Fruit fly (Drosophila melanogaster) whole organism, embryonic: ENCODE measurements around the gene Sytbeta.

ENCODE experiments used
- Atf-2 ChIP-seq: fragments of 200-800 bp; sonication (Bioruptor generic); optimal IDR thresholded peaks from 2 replicates; lab custom pipeline; 2016; ENCODE audit warnings: missing biosample characterization, missing genetic modification characterization
- CG10147 ChIP-seq: fragments of 200-800 bp; sonication (Bioruptor generic); optimal IDR thresholded peaks from 2 replicates; lab custom pipeline; 2019; ENCODE audit warnings: missing biosample characterization, mild to moderate bottlenecking, missing genetic modification characterization, moderate library complexity
- CG12104 ChIP-seq: fragments of 200-800 bp; sonication (Bioruptor generic); optimal IDR thresholded peaks from 3 replicates; lab custom pipeline; 2016; ENCODE audit warnings: missing biosample characterization, missing genetic modification characterization
- CG13894 ChIP-seq: fragments of 200-800 bp; sonication (Bioruptor generic); optimal IDR thresholded peaks from 3 replicates; lab custom pipeline; 2018; ENCODE audit warnings: missing biosample characterization, mild to moderate bottlenecking, missing genetic modification characterization, moderate library complexity
- CG14667 ChIP-seq: fragments of 200-800 bp; sonication (Bioruptor generic); IDR thresholded peaks from 2 replicates; pipeline ENCODE4 v1.3.6; 2022; ENCODE audit warnings: missing biosample characterization, missing genetic modification characterization
- CG17186 ChIP-seq: fragments of 200-800 bp; sonication (Bioruptor generic); optimal IDR thresholded peaks from 3 replicates; lab custom pipeline; 2017; ENCODE audit warnings: missing biosample characterization, missing genetic modification reagents, missing genetic modification characterization
- CG30431 ChIP-seq: fragments of 200-800 bp; sonication (Bioruptor generic); optimal IDR thresholded peaks from 2 replicates; lab custom pipeline; 2017; ENCODE audit warnings: missing biosample characterization, missing genetic modification characterization
- CG33557 ChIP-seq: fragments of 200-800 bp; sonication (Bioruptor generic); optimal IDR thresholded peaks from 2 replicates; lab custom pipeline; 2019; ENCODE audit warnings: missing biosample characterization, mild to moderate bottlenecking, missing genetic modification characterization, moderate library complexity
- CG4282 ChIP-seq: fragments of 200-800 bp; sonication (Bioruptor generic); optimal IDR thresholded peaks from 2 replicates; lab custom pipeline; 2016; ENCODE audit warnings: missing biosample characterization, missing genetic modification characterization
- CG4424 ChIP-seq: fragments of 200-800 bp; sonication (Bioruptor generic); optimal IDR thresholded peaks from 3 replicates; lab custom pipeline; 2016; ENCODE audit warnings: missing biosample characterization, missing genetic modification characterization
- CG5180 ChIP-seq: fragments of 200-800 bp; sonication (Bioruptor generic); optimal IDR thresholded peaks from 3 replicates; lab custom pipeline; 2017; ENCODE audit warnings: missing biosample characterization, missing genetic modification characterization, mild to moderate bottlenecking, moderate library complexity, missing genetic modification reagents
- CG6175 ChIP-seq: fragments of 200-800 bp; sonication (Bioruptor generic); IDR thresholded peaks from 3 replicates; pipeline ENCODE4 v1.3.6; 2022; ENCODE audit warnings: missing biosample characterization, missing genetic modification characterization
- CG6683 ChIP-seq: fragments of 200-800 bp; sonication (Bioruptor generic); optimal IDR thresholded peaks from 2 replicates; lab custom pipeline; 2017; ENCODE audit warnings: missing biosample characterization, mild to moderate bottlenecking, missing genetic modification characterization, missing genetic modification reagents
- CG6765 ChIP-seq: fragments of 200-800 bp; sonication (Bioruptor generic); optimal IDR thresholded peaks from 3 replicates; lab custom pipeline; 2017; ENCODE audit warnings: missing biosample characterization, mild to moderate bottlenecking, missing genetic modification characterization
- CG7357 ChIP-seq: fragments of 200-800 bp; sonication (Bioruptor generic); IDR thresholded peaks from 3 replicates; pipeline ENCODE4 v1.3.6; 2022; ENCODE audit warnings: missing biosample characterization, missing genetic modification characterization
- CG7928 ChIP-seq: fragments of 200-800 bp; sonication (Bioruptor generic); optimal IDR thresholded peaks from 2 replicates; lab custom pipeline; 2017; ENCODE audit warnings: missing biosample characterization, mild to moderate bottlenecking, missing genetic modification characterization
- CG7963 ChIP-seq: fragments of 200-800 bp; sonication (Bioruptor generic); IDR thresholded peaks from 3 replicates; pipeline ENCODE4 v1.3.6; 2022; ENCODE audit warnings: missing biosample characterization, missing genetic modification characterization; ENCODE audit not compliant: partially characterized antibody
- CG8290 ChIP-seq, 3 experiments: fragments of 200-800 bp; sonication (Bioruptor generic); optimal IDR thresholded peaks; 2 replicates each; lab custom pipeline; 2016 to 2019; ENCODE audit warnings: missing biosample characterization in 3 of 3, missing genetic modification characterization in 3 of 3, mild to moderate bottlenecking in 2 of 3, moderate library complexity in 1 of 3
- CG8478 ChIP-seq: fragments of >200 bp; optimal IDR thresholded peaks from 2 replicates; lab custom pipeline; 2018
- CG9609 ChIP-seq: fragments of 200-800 bp; sonication (Bioruptor generic); optimal IDR thresholded peaks from 3 replicates; lab custom pipeline; 2016; ENCODE audit warnings: missing biosample characterization, missing genetic modification characterization
- CrebB ChIP-seq: fragments of 200-800 bp; sonication (Bioruptor generic); optimal IDR thresholded peaks from 3 replicates; lab custom pipeline; 2018; ENCODE audit warnings: missing biosample characterization, mild to moderate bottlenecking, missing genetic modification characterization
- Drgx ChIP-seq: fragments of 200-800 bp; sonication (Bioruptor generic); IDR thresholded peaks from 2 replicates; pipeline ENCODE4 v1.3.6; 2022; ENCODE audit warnings: missing biosample characterization, missing genetic modification characterization
- Ets65A ChIP-seq: fragments of 200-800 bp; sonication (Bioruptor generic); peaks from one replicate; lab custom pipeline; 2016; ENCODE audit warnings: missing biosample characterization, missing genetic modification characterization
- Fer2 ChIP-seq: fragments of 200-800 bp; sonication (Bioruptor generic); optimal IDR thresholded peaks from 2 replicates; lab custom pipeline; 2018; ENCODE audit warnings: missing biosample characterization, mild to moderate bottlenecking, missing genetic modification characterization, moderate library complexity
- HLH3B ChIP-seq: fragments of 200-800 bp; sonication (Bioruptor generic); IDR thresholded peaks from 2 replicates; pipeline ENCODE4 v1.3.6; 2022; ENCODE audit warnings: missing biosample characterization, missing genetic modification characterization
- Lhr ChIP-seq: fragments of 200-800 bp; sonication (Bioruptor generic); optimal IDR thresholded peaks from 3 replicates; lab custom pipeline; 2017; ENCODE audit warnings: mild to moderate bottlenecking, missing biosample characterization, missing genetic modification reagents, missing genetic modification characterization
- Meics ChIP-seq: fragments of 200-800 bp; sonication (Bioruptor generic); optimal IDR thresholded peaks from 2 replicates; lab custom pipeline; 2017; ENCODE audit warnings: missing biosample characterization, mild to moderate bottlenecking, missing genetic modification characterization
- Optix ChIP-seq: fragments of 200-800 bp; sonication (Bioruptor generic); IDR thresholded peaks from 3 replicates; pipeline ENCODE4 v1.3.6; 2022; ENCODE audit warnings: missing biosample characterization, missing genetic modification characterization
- Ravus ChIP-seq: fragments of 200-800 bp; sonication (Bioruptor generic); IDR thresholded peaks from 2 replicates; pipeline ENCODE4 v1.3.6; 2022; ENCODE audit warnings: missing biosample characterization, missing genetic modification characterization
- Taf1 ChIP-seq: fragments of 200-800 bp; sonication (Bioruptor generic); IDR thresholded peaks from 2 replicates; pipeline ENCODE4 v1.3.6; 2022; ENCODE audit warnings: missing biosample characterization, missing genetic modification characterization
- ash1 ChIP-seq: fragments of 200-800 bp; sonication (Bioruptor generic); optimal IDR thresholded peaks from 2 replicates; lab custom pipeline; 2018; ENCODE audit warnings: missing biosample characterization, mild to moderate bottlenecking, missing genetic modification characterization
- cas ChIP-seq: fragments of 200-800 bp; sonication (Bioruptor generic); IDR thresholded peaks from 2 replicates; pipeline ENCODE4 v1.3.6; 2022; ENCODE audit warnings: missing biosample characterization, missing genetic modification characterization
- eyg ChIP-seq: fragments of 200-800 bp; sonication (Bioruptor generic); optimal IDR thresholded peaks from 3 replicates; lab custom pipeline; 2016; ENCODE audit warnings: missing biosample characterization, missing genetic modification characterization
- ftz-f1 ChIP-seq: fragments of 200-800 bp; sonication (Bioruptor generic); optimal IDR thresholded peaks from 2 replicates; lab custom pipeline; 2016; ENCODE audit warnings: missing biosample characterization, missing genetic modification characterization
- her ChIP-seq: fragments of 200-800 bp; sonication (Bioruptor generic); optimal IDR thresholded peaks from 2 replicates; lab custom pipeline; 2016; ENCODE audit warnings: missing biosample characterization, missing genetic modification characterization
- inv ChIP-seq: fragments of 200-800 bp; sonication (Bioruptor generic); IDR thresholded peaks from 2 replicates; pipeline ENCODE4 v1.3.6; 2022; ENCODE audit warnings: missing biosample characterization, missing genetic modification characterization; ENCODE audit not compliant: partially characterized antibody
- jumu ChIP-seq: fragments of 200-800 bp; sonication (Bioruptor generic); optimal IDR thresholded peaks from 3 replicates; lab custom pipeline; 2016; ENCODE audit warnings: missing biosample characterization, missing genetic modification characterization
- otp ChIP-seq: fragments of 200-800 bp; sonication (Bioruptor generic); IDR thresholded peaks from 3 replicates; pipeline ENCODE4, ENCODE4 v1.3.6; 2022; ENCODE audit warnings: missing biosample characterization, missing genetic modification characterization
- pnt ChIP-seq: fragments of 200-800 bp; sonication (Bioruptor generic); optimal IDR thresholded peaks from 3 replicates; lab custom pipeline; 2016; ENCODE audit warnings: missing biosample characterization, missing genetic modification characterization
- pzg ChIP-seq: fragments of 200-800 bp; sonication (Bioruptor generic); optimal IDR thresholded peaks from 3 replicates; lab custom pipeline; 2018; ENCODE audit warnings: missing biosample characterization, mild to moderate bottlenecking, missing genetic modification characterization, moderate library complexity
- sc ChIP-seq, 3 experiments: fragments of >200 bp in 2 of 3; fragments of 200-800 bp in 1 of 3; sonication (Bioruptor generic) in 1 of 3; optimal IDR thresholded peaks; 2 replicates in 2 of 3; 3 replicates in 1 of 3; lab custom pipeline; 2017; ENCODE audit warnings: mild to moderate bottlenecking in 1 of 3, missing biosample characterization in 1 of 3, missing genetic modification characterization in 1 of 3, missing genetic modification reagents in 1 of 3
- schlank ChIP-seq: fragments of 200-800 bp; sonication (Bioruptor generic); optimal IDR thresholded peaks from 2 replicates; lab custom pipeline; 2018; ENCODE audit warnings: missing biosample characterization, mild to moderate bottlenecking, missing genetic modification characterization
- shn ChIP-seq: fragments of 200-800 bp; sonication (Bioruptor generic); optimal IDR thresholded peaks from 3 replicates; lab custom pipeline; 2016; ENCODE audit warnings: missing biosample characterization, missing genetic modification characterization
- slbo ChIP-seq: fragments of 200-800 bp; sonication (Bioruptor generic); IDR thresholded peaks from 2 replicates; pipeline ENCODE4 v1.3.6; 2022; ENCODE audit warnings: missing biosample characterization, missing genetic modification characterization
- stc ChIP-seq: fragments of 200-800 bp; sonication (Bioruptor generic); IDR thresholded peaks from 2 replicates; pipeline ENCODE4 v1.3.6; 2022; ENCODE audit warnings: missing biosample characterization, missing genetic modification characterization
- tgo ChIP-seq: fragments of 200-800 bp; sonication (Bioruptor generic); IDR thresholded peaks from 3 replicates; pipeline ENCODE4 v1.3.6; 2022; ENCODE audit warnings: missing biosample characterization, missing genetic modification characterization
- tll ChIP-seq, 2 experiments: fragments of 200-800 bp in 1 of 2; fragments of >200 bp in 1 of 2; sonication (Bioruptor generic) in 1 of 2; optimal IDR thresholded peaks; 2 replicates each; lab custom pipeline; 2017 to 2019; ENCODE audit warnings: missing biosample characterization in 2 of 2, missing genetic modification characterization in 2 of 2, mild to moderate bottlenecking in 1 of 2, moderate library complexity in 1 of 2
- yki ChIP-seq: fragments of >200 bp; optimal IDR thresholded peaks from 3 replicates; lab custom pipeline; 2018

Gene Sytbeta

DNA sequence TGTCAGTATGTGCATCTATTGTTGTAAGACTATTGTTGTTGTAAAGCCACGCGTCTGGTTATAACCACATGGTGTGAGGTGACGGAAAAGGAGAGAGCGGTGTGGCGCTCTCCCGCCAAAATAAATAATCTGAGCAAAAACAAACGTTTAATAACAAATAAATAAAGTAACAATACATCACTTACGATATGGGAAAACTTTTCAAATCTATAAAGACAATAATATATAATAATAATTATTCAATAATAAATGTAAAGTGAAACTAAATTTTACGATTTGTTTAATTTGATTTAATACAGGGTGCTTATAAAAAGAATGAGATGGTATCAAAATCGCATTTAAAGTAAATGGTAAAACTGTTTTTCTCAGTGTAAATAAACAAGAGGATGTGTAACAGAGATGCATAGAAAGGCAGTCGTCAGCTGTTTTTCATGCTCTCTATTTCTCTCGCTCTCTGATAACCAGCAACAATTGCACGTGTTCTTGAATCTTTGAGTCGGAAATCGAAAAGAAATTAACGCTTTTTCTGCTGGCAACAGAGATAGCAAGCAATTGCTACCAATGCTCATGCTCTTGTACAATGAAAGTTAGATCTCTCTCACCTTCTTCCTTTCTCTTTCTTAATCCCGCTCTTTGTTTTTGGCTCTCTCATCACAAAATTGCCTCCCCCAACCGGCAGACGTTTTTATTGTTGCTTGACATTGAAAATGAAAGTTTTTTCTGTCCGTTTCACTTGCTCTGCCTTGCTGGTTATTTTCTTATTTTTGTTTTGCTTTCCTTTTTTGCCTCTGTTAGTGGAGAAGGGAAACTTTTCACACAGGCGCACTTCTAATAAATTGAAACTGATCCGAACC is 34.1 kb upstream of the Sytbeta start (continued):
- TF ChIP-seq Ets65A (peak; percentile 52), jumu (GFP tag; lab: Kevin White, UChicago) (peak; percentile 3), tll (GFP tag; optimal IDR thresholded peaks at IDR 0.05; lab: Kevin White, UChicago) (peak in 1 of 2 experiments; percentile 32), slbo (GFP tag; lab: Robert Waterston, UW) (peak; percentile 71), CG12104 (peak; percentile 80), CG8290 (GFP tag; optimal IDR thresholded peaks at IDR 0.05; lab: Kevin White, UChicago) (peak; percentile 34), CG8290 (tag; optimal IDR thresholded peaks at IDR 0.05; lab: Kevin White, UChicago) (no peak), CG7928 (GFP tag; lab: Kevin White, UChicago) (peak; percentile 5), CG9609 (peak; percentile 3), CG4282 (no peak), CG6683 (GFP tag; lab: Kevin White, UChicago) (peak; percentile 91), CG7357 (peak; percentile 76), CG10147 (GFP tag; lab: Kevin White, UChicago) (peak; percentile 95), stc (GFP tag; lab: Robert Waterston, UW) (peak; percentile 93), Drgx (GFP tag; lab: Robert Waterston, UW) (peak; percentile 86), schlank (peak; percentile 24), Optix (no peak), yki (peak; percentile 23), CG30431 (GFP tag; lab: Kevin White, UChicago) (peak; percentile 6), CG4424 (GFP tag; lab: Kevin White, UChicago) (peak; percentile 86), pzg (GFP tag; lab: Kevin White, UChicago) (no peak), ftz-f1 (no peak), CG13894 (tag; lab: Kevin White, UChicago) (peak; percentile 87), inv (GFP tag; lab: Robert Waterston, UW) (no peak), CG14667 (peak; percentile 76; the same call in 1 of the 2 replicates), CG6175 (0 out of 3 replicates have a peak, but pooled peaks have one; percentile 13), CG6765 (GFP tag; lab: Kevin White, UChicago) (peak; percentile 88), Taf1 (GFP tag; lab: Robert Waterston, UW) (no peak), Fer2 (peak; percentile 77), cas (GFP tag; lab: Robert Waterston, UW) (peak; percentile 43; the same call in 1 of the 2 replicates), sc (optimal IDR thresholded peaks at IDR 0.05; lab: Kevin White, UChicago) (no peak), sc (GFP tag; optimal IDR thresholded peaks at IDR 0.05; lab: Kevin White, UChicago) (peak; percentile 77), Atf-2 (GFP tag; lab: Kevin White, UChicago) (peak; percentile 0), Lhr (GFP tag; lab: Kevin White, UChicago) (peak; percentile 38), CG7963 (GFP tag; lab: Robert Waterston, UW) (no peak), HLH3B (GFP tag; lab: Robert Waterston, UW) (peak; percentile 91), CrebB (tag; lab: Kevin White, UChicago) (peak; percentile 50), eyg (GFP tag; lab: Kevin White, UChicago) (peak; percentile 9), tgo (GFP tag; lab: Robert Waterston, UW) (peak; percentile 90), CG5180 (GFP tag; lab: Kevin White, UChicago) (peak; percentile 66), ash1 (GFP tag; lab: Kevin White, UChicago) (no peak), CG33557 (GFP tag; lab: Kevin White, UChicago) (peak; percentile 79), CG17186 (GFP tag; lab: Kevin White, UChicago) (no peak), otp (GFP tag; lab: Robert Waterston, UW) (no peak), pnt (peak; percentile 38), her (GFP tag; lab: Kevin White, UChicago) (peak; percentile 34), shn (GFP tag; lab: Kevin White, UChicago) (no peak), CG8478 (lab: Kevin White, UChicago) (no peak), Ravus (peak; percentile 36), Meics (GFP tag; lab: Kevin White, UChicago) (peak; percentile 92)
